Worm (Caenorhabditis elegans) whole organism, late embryonic: ENCODE results near the gene C27H5.2.

Source experiments
- F13H6.1 ChIP-seq: sonication (generic microtip); optimal IDR thresholded peaks from 2 replicates; lab custom pipeline; 2016; ENCODE audit warnings: missing genetic modification characterization, missing compliant biosample characterization
- K09A11.1 ChIP-seq: sonication (generic microtip); optimal IDR thresholded peaks from 2 replicates; lab custom pipeline; 2017; ENCODE audit warnings: antibody characterized with exemption, mild to moderate bottlenecking, missing genetic modification characterization, missing compliant biosample characterization; ENCODE audit not compliant: insufficient read depth
- T23F11.4 ChIP-seq: fragments of 200-800 bp; sonication (Bioruptor generic); optimal IDR thresholded peaks from 2 replicates; lab custom pipeline; 2018; ENCODE audit warnings: mild to moderate bottlenecking, missing genetic modification characterization, missing compliant biosample characterization
- Y22D7AL.16 ChIP-seq: sonication (generic microtip); optimal IDR thresholded peaks from 2 replicates; lab custom pipeline; 2016; ENCODE audit warnings: missing genetic modification characterization, missing compliant biosample characterization
- ceh-18 ChIP-seq: sonication (generic microtip); optimal IDR thresholded peaks from 2 replicates; lab custom pipeline; 2016; ENCODE audit warnings: missing genetic modification characterization, missing compliant biosample characterization
- ceh-19 ChIP-seq: fragments of 200-800 bp; sonication (Bioruptor generic); optimal IDR thresholded peaks from 2 replicates; lab custom pipeline; 2018; ENCODE audit warnings: mild to moderate bottlenecking, missing genetic modification characterization, missing compliant biosample characterization
- ceh-2 ChIP-seq: sonication (generic microtip); optimal IDR thresholded peaks from 2 replicates; lab custom pipeline; 2016; ENCODE audit warnings: missing genotype, missing genetic modification characterization, missing compliant biosample characterization
- ceh-22 ChIP-seq: sonication (generic microtip); optimal IDR thresholded peaks from 2 replicates; lab custom pipeline; 2017; ENCODE audit warnings: missing biosample characterization, missing genetic modification characterization
- ceh-24 ChIP-seq: sonication (generic microtip); optimal IDR thresholded peaks from 2 replicates; lab custom pipeline; 2016; ENCODE audit warnings: mild to moderate bottlenecking, missing genetic modification characterization, missing compliant biosample characterization
- ceh-34 ChIP-seq: sonication (generic microtip); optimal IDR thresholded peaks from 2 replicates; lab custom pipeline; 2016; ENCODE audit warnings: mild to moderate bottlenecking, missing genetic modification characterization, missing compliant biosample characterization
- ceh-45 ChIP-seq: fragments of 200-800 bp; sonication (Bioruptor generic); IDR thresholded peaks from 2 replicates; pipeline ENCODE4 v1.3.6; 2022; ENCODE audit warnings: missing genetic modification reagents, missing genetic modification characterization, missing compliant biosample characterization
- ceh-48 ChIP-seq: sonication (generic microtip); optimal IDR thresholded peaks from 2 replicates; lab custom pipeline; 2016; ENCODE audit warnings: missing genetic modification characterization, inconsistent platforms, missing compliant biosample characterization
- ceh-6 ChIP-seq: fragments of 200-800 bp; sonication (Bioruptor generic); optimal IDR thresholded peaks from 2 replicates; lab custom pipeline; 2018; ENCODE audit warnings: mild to moderate bottlenecking, missing genetic modification characterization, missing compliant biosample characterization
- che-1 ChIP-seq: sonication (generic microtip); optimal IDR thresholded peaks from 2 replicates; lab custom pipeline; 2016; ENCODE audit warnings: mild to moderate bottlenecking, missing genetic modification characterization, missing compliant biosample characterization
- dmd-4 ChIP-seq: sonication (generic microtip); optimal IDR thresholded peaks from 2 replicates; lab custom pipeline; 2016; ENCODE audit warnings: borderline replicate concordance, missing genetic modification characterization, missing compliant biosample characterization
- dve-1 ChIP-seq: sonication (generic microtip); optimal IDR thresholded peaks from 2 replicates; lab custom pipeline; 2017; ENCODE audit warnings: antibody characterized with exemption, mild to moderate bottlenecking, missing genetic modification characterization, missing compliant biosample characterization
- elt-2 ChIP-seq: sonication (generic microtip); optimal IDR thresholded peaks from 2 replicates; lab custom pipeline; 2016; ENCODE audit warnings: missing genetic modification reagents, missing genetic modification characterization, missing compliant biosample characterization
- elt-4 ChIP-seq: sonication (generic microtip); optimal IDR thresholded peaks from 2 replicates; lab custom pipeline; 2016; ENCODE audit warnings: missing genetic modification characterization, missing compliant biosample characterization
- eyg-1 ChIP-seq: sonication (generic microtip); optimal IDR thresholded peaks from 2 replicates; lab custom pipeline; 2016; ENCODE audit warnings: missing genotype, missing genetic modification characterization, missing compliant biosample characterization
- gmeb-2 ChIP-seq: sonication (generic microtip); optimal IDR thresholded peaks from 2 replicates; lab custom pipeline; 2016; ENCODE audit warnings: missing genetic modification characterization, inconsistent platforms, missing compliant biosample characterization
- hlh-13 ChIP-seq: fragments of 200-800 bp; sonication (Bioruptor generic); optimal IDR thresholded peaks from 2 replicates; lab custom pipeline; 2018; ENCODE audit warnings: mild to moderate bottlenecking, missing genetic modification characterization, missing compliant biosample characterization
- hlh-30 ChIP-seq: sonication (generic microtip); optimal IDR thresholded peaks from 2 replicates; lab custom pipeline; 2017; ENCODE audit warnings: antibody characterized with exemption, missing genetic modification characterization, missing compliant biosample characterization; ENCODE audit not compliant: insufficient read depth
- hlh-8 ChIP-seq: sonication (generic microtip); optimal IDR thresholded peaks from 2 replicates; lab custom pipeline; 2016; ENCODE audit warnings: missing genotype, missing genetic modification characterization, missing compliant biosample characterization
- lim-6 ChIP-seq: sonication (generic microtip); optimal IDR thresholded peaks from 2 replicates; lab custom pipeline; 2016; ENCODE audit warnings: missing genetic modification characterization, missing compliant biosample characterization
- lin-11 ChIP-seq: fragments of 200-800 bp; sonication (Bioruptor generic); optimal IDR thresholded peaks from 2 replicates; lab custom pipeline; 2018; ENCODE audit warnings: mild to moderate bottlenecking, missing genetic modification characterization, missing compliant biosample characterization
- nfya-1 ChIP-seq: sonication (generic microtip); optimal IDR thresholded peaks from 2 replicates; lab custom pipeline; 2017; ENCODE audit warnings: missing genetic modification characterization, mild to moderate bottlenecking, missing compliant biosample characterization, antibody characterized with exemption, moderate library complexity
- nhr-11 ChIP-seq: fragments of 150-350 bp; optimal IDR thresholded peaks from 2 replicates; lab custom pipeline; 2014; ENCODE audit warnings: missing biosample characterization, missing genetic modification characterization
- nhr-232 ChIP-seq: sonication (generic microtip); optimal IDR thresholded peaks from 2 replicates; lab custom pipeline; 2016; ENCODE audit warnings: missing genetic modification characterization, missing compliant biosample characterization
- npax-4 ChIP-seq: sonication (generic microtip); optimal IDR thresholded peaks from 2 replicates; lab custom pipeline; 2016; ENCODE audit warnings: missing genetic modification characterization, missing compliant biosample characterization
- pag-3 ChIP-seq: sonication (generic microtip); optimal IDR thresholded peaks from 2 replicates; lab custom pipeline; 2016; ENCODE audit warnings: missing compliant biosample characterization, missing genetic modification characterization, borderline replicate concordance
- pat-9 ChIP-seq: fragments of 200-800 bp; sonication (Bioruptor generic); optimal IDR thresholded peaks from 2 replicates; lab custom pipeline; 2018; ENCODE audit warnings: mild to moderate bottlenecking, missing genetic modification characterization, moderate library complexity, missing compliant biosample characterization
- pax-1 ChIP-seq: fragments of 150-350 bp; optimal IDR thresholded peaks from 2 replicates; lab custom pipeline; 2014; ENCODE audit warnings: missing biosample characterization, missing genetic modification characterization
- pha-2 ChIP-seq: sonication (generic microtip); optimal IDR thresholded peaks from 2 replicates; lab custom pipeline; 2017; ENCODE audit warnings: mild to moderate bottlenecking, missing genetic modification characterization, missing compliant biosample characterization
- pha-4 ChIP-seq: fragments of 150-350 bp; optimal IDR thresholded peaks from 2 replicates; lab custom pipeline; 2018; ENCODE audit warnings: missing biosample characterization, missing genetic modification reagents, missing genetic modification characterization
- pqm-1 ChIP-seq: sonication (generic microtip); optimal IDR thresholded peaks from 2 replicates; lab custom pipeline; 2016; ENCODE audit warnings: missing genetic modification characterization, missing compliant biosample characterization
- rnt-1 ChIP-seq: sonication (generic microtip); optimal IDR thresholded peaks from 2 replicates; lab custom pipeline; 2016; ENCODE audit warnings: missing genetic modification characterization, missing compliant biosample characterization
- sdc-2 ChIP-seq: sonication (generic microtip); optimal IDR thresholded peaks from 2 replicates; lab custom pipeline; 2016; ENCODE audit warnings: missing genotype, missing genetic modification characterization, missing compliant biosample characterization
- syd-9 ChIP-seq: sonication (generic microtip); optimal IDR thresholded peaks from 2 replicates; lab custom pipeline; 2016; ENCODE audit warnings: mild to moderate bottlenecking, missing genetic modification characterization, moderate library complexity, missing compliant biosample characterization
- tbx-2 ChIP-seq: sonication (generic microtip); optimal IDR thresholded peaks from 2 replicates; lab custom pipeline; 2016; ENCODE audit warnings: missing genetic modification characterization, missing compliant biosample characterization
- unc-3 ChIP-seq, 2 experiments: fragments of 200-800 bp in 1 of 2; sonication (Bioruptor generic) in 1 of 2; sonication (generic microtip) in 1 of 2; conservative IDR thresholded peaks in 1 of 2; optimal IDR thresholded peaks in 1 of 2; 2 replicates each; pipeline versions ENCODE4 v1.3.6 to Lab custom; 2016 to 2022; ENCODE audit warnings: missing compliant biosample characterization in 2 of 2, missing genetic modification characterization in 2 of 2, missing genetic modification reagents in 1 of 2
- unc-42 ChIP-seq: sonication (generic microtip); optimal IDR thresholded peaks from 2 replicates; lab custom pipeline; 2016; ENCODE audit warnings: missing genotype, missing genetic modification characterization, missing compliant biosample characterization
- unc-55 ChIP-seq: sonication (generic microtip); optimal IDR thresholded peaks from 2 replicates; lab custom pipeline; 2017; ENCODE audit warnings: missing biosample characterization, missing genetic modification reagents, missing genetic modification characterization
- unc-86 ChIP-seq: sonication (generic microtip); optimal IDR thresholded peaks from 2 replicates; lab custom pipeline; 2016; ENCODE audit warnings: missing genetic modification characterization, missing compliant biosample characterization

Gene C27H5.2

ce11 chrII:7147550-7147949, 7.8 kb upstream of the C27H5.2 start:
- no peak for TF ChIP-seq rnt-1
- no peak for TF ChIP-seq pha-4 (tag; lab: Kevin White, UChicago)
- TF ChIP-seq unc-3 (GFP tag; conservative IDR thresholded peaks at IDR 0.05; lab: Robert Waterston, UW), result no peak
- TF ChIP-seq unc-3 (tag; optimal IDR thresholded peaks at IDR 0.05; lab: Kevin White, UChicago), result no peak
- no peak for TF ChIP-seq ceh-45 (GFP tag; lab: Robert Waterston, UW)
- TF ChIP-seq pat-9 (tag; lab: Kevin White, UChicago), result no peak
- TF ChIP-seq elt-2 (tag; lab: Kevin White, UChicago), result no peak
- TF ChIP-seq pqm-1 (tag; lab: Kevin White, UChicago), result no peak
- TF ChIP-seq ceh-2 (tag; lab: Kevin White, UChicago), result no peak
- TF ChIP-seq pag-3 (tag; lab: Kevin White, UChicago), result no peak
- no peak for TF ChIP-seq nhr-232 (tag; lab: Kevin White, UChicago)
- TF ChIP-seq unc-42 (tag; lab: Kevin White, UChicago), result no peak
- TF ChIP-seq ceh-34 (tag; lab: Kevin White, UChicago), result no peak
- TF ChIP-seq npax-4, result no peak
- no peak for TF ChIP-seq elt-4 (tag; lab: Kevin White, UChicago)
- TF ChIP-seq ceh-24 (tag; lab: Kevin White, UChicago), result no peak
- TF ChIP-seq nhr-11 (tag; lab: Kevin White, UChicago), result no peak
- TF ChIP-seq che-1 (tag; lab: Kevin White, UChicago), result no peak
- TF ChIP-seq nfya-1 (tag; lab: Kevin White, UChicago), result no peak
- no peak for TF ChIP-seq lim-6

ce11 chrII:7148099-7148498, 7.3 kb upstream of the C27H5.2 start, which contains the start of gene T07F8.1:
TSS of gene T07F8.1 (plus strand) at chrII:7148399.
- TF ChIP-seq ceh-24 (tag; lab: Kevin White, UChicago) (no peak), unc-55 (GFP tag; lab: Kevin White, UChicago) (no peak), pha-4 (tag; lab: Kevin White, UChicago) (no peak), pqm-1 (tag; lab: Kevin White, UChicago) (no peak), pax-1 (tag; lab: Kevin White, UChicago) (no peak), ceh-48 (tag; lab: Kevin White, UChicago) (no peak), pat-9 (tag; lab: Kevin White, UChicago) (no peak), Y22D7AL.16 (no peak), elt-2 (tag; lab: Kevin White, UChicago) (no peak), dmd-4 (no peak), gmeb-2 (tag; lab: Kevin White, UChicago) (no peak), ceh-22 (tag; lab: Kevin White, UChicago) (no peak), tbx-2 (tag; lab: Kevin White, UChicago) (no peak), che-1 (tag; lab: Kevin White, UChicago) (no peak), lin-11 (tag; lab: Kevin White, UChicago) (no peak), nfya-1 (tag; lab: Kevin White, UChicago) (no peak), hlh-30 (tag; lab: Kevin White, UChicago) (no peak), T23F11.4 (GFP tag; lab: Kevin White, UChicago) (no peak)

- TF ChIP-seq dmd-4 (no peak), hlh-13 (GFP tag; lab: Kevin White, UChicago) (no peak), unc-42 (tag; lab: Kevin White, UChicago) (peak; percentile 75), ceh-19 (GFP tag; lab: Kevin White, UChicago) (peak; percentile 42), elt-2 (tag; lab: Kevin White, UChicago) (peak; percentile 80), dve-1 (peak; percentile 80), ceh-6 (GFP tag; lab: Kevin White, UChicago) (peak; percentile 52), unc-86 (peak; percentile 70), ceh-48 (tag; lab: Kevin White, UChicago) (peak; percentile 32), pha-2 (tag; lab: Kevin White, UChicago) (no peak), syd-9 (tag; lab: Kevin White, UChicago) (peak; percentile 55), npax-4 (peak; percentile 10), pax-1 (tag; lab: Kevin White, UChicago) (peak; percentile 64), K09A11.1 (tag; lab: Kevin White, UChicago) (peak; percentile 51), sdc-2 (tag; lab: Kevin White, UChicago) (peak; percentile 30), ceh-45 (GFP tag; lab: Robert Waterston, UW) (0 out of 2 replicates have a peak, but pooled peaks have one; percentile 40), ceh-18 (peak; percentile 78), F13H6.1 (tag; lab: Kevin White, UChicago) (peak; percentile 6), pqm-1 (tag; lab: Kevin White, UChicago) (no peak), gmeb-2 (tag; lab: Kevin White, UChicago) (peak; percentile 69), hlh-8 (peak; percentile 58), eyg-1 (tag; lab: Kevin White, UChicago) (no peak), unc-3 (GFP tag; conservative IDR thresholded peaks at IDR 0.05; lab: Robert Waterston, UW) (no peak; the same call in 1 of the 2 replicates), unc-3 (tag; optimal IDR thresholded peaks at IDR 0.05; lab: Kevin White, UChicago) (peak; percentile 26), lim-6 (no peak), hlh-30 (tag; lab: Kevin White, UChicago) (peak; percentile 58)
Observed at ce11 chrII:7151969-7152631, 3.3 kb upstream of the C27H5.2 start, which contains the start of gene fust-1. TSS of gene fust-1 (plus strand) at chrII:7152581.
